Worm (Caenorhabditis elegans) whole organism, L1 larva: ENCODE results near the gene K09A9.8.

Experiments
- C04F5.9 ChIP-seq: sonication (generic microtip); optimal IDR thresholded peaks from 2 replicates; lab custom pipeline; 2016; ENCODE audit warnings: missing genetic modification characterization, missing compliant biosample characterization
- F16B12.6 ChIP-seq: fragments of 150-350 bp; optimal IDR thresholded peaks from 2 replicates; lab custom pipeline; 2014; ENCODE audit warnings: missing biosample characterization, missing genetic modification characterization
- Y116A8C.19 ChIP-seq: sonication (generic microtip); optimal IDR thresholded peaks from 2 replicates; lab custom pipeline; 2016; ENCODE audit warnings: missing compliant biosample characterization, missing genetic modification characterization, borderline replicate concordance
- alr-1 ChIP-seq: fragments of 200-800 bp; sonication (Bioruptor generic); optimal IDR thresholded peaks from 2 replicates; lab custom pipeline; 2018; ENCODE audit warnings: borderline replicate concordance, mild to moderate bottlenecking, missing genetic modification characterization, missing compliant biosample characterization
- aly-2 ChIP-seq: fragments of 150-350 bp; optimal IDR thresholded peaks from 2 replicates; lab custom pipeline; 2014; ENCODE audit warnings: missing biosample characterization, missing genetic modification characterization
- ama-1 ChIP-seq: fragments of 150-350 bp; optimal IDR thresholded peaks from 2 replicates; lab custom pipeline; 2014
- blmp-1 ChIP-seq: fragments of 150-350 bp; optimal IDR thresholded peaks from 2 replicates; lab custom pipeline; 2014; ENCODE audit warnings: missing biosample characterization, missing genetic modification characterization
- ceh-63 ChIP-seq: fragments of 200-800 bp; sonication (Bioruptor generic); optimal IDR thresholded peaks from 2 replicates; lab custom pipeline; 2018; ENCODE audit warnings: mild to moderate bottlenecking, missing genetic modification characterization, missing compliant biosample characterization
- ceh-8 ChIP-seq: fragments of 200-800 bp; sonication (Bioruptor generic); optimal IDR thresholded peaks from 2 replicates; lab custom pipeline; 2018; ENCODE audit warnings: mild to moderate bottlenecking, missing genetic modification characterization, moderate library complexity, missing compliant biosample characterization
- ceh-82 ChIP-seq, 3 experiments: fragments of 150-350 bp in 1 of 3; sonication (generic microtip) in 2 of 3; optimal IDR thresholded peaks; 2 replicates each; lab custom pipeline; 2014 to 2017; ENCODE audit warnings: missing biosample characterization in 3 of 3, missing genetic modification characterization in 3 of 3
- ceh-90 ChIP-seq: sonication (generic microtip); optimal IDR thresholded peaks from 2 replicates; lab custom pipeline; 2016; ENCODE audit warnings: missing genetic modification characterization, missing compliant biosample characterization
- efl-3 ChIP-seq: fragments of 200-800 bp; sonication (Bioruptor generic); optimal IDR thresholded peaks from 2 replicates; lab custom pipeline; 2018; ENCODE audit warnings: mild to moderate bottlenecking, missing genetic modification characterization, missing compliant biosample characterization
- egl-13 ChIP-seq: sonication (generic microtip); optimal IDR thresholded peaks from 2 replicates; lab custom pipeline; 2016; ENCODE audit warnings: missing genotype, missing genetic modification reagents, missing genetic modification characterization, missing compliant biosample characterization
- egl-27 ChIP-seq, 2 experiments: fragments of 150-350 bp in 1 of 2; sonication (generic microtip); optimal IDR thresholded peaks; 3 replicates each; lab custom pipeline; 2017 to 2018; ENCODE audit warnings: missing biosample characterization in 2 of 2, missing genetic modification characterization in 2 of 2, missing genetic modification reagents in 2 of 2
- elt-2 ChIP-seq: sonication (generic microtip); optimal IDR thresholded peaks from 2 replicates; lab custom pipeline; 2016; ENCODE audit warnings: missing genetic modification characterization, mild to moderate bottlenecking, inconsistent platforms, missing compliant biosample characterization, missing genetic modification reagents
- elt-3 ChIP-seq, 6 experiments: fragments of 150-350 bp in 1 of 6; sonication (generic microtip); optimal IDR thresholded peaks; 2 replicates each; lab custom pipeline; 2017 to 2018; ENCODE audit warnings: missing biosample characterization in 6 of 6, missing genetic modification characterization in 6 of 6, inconsistent platforms in 1 of 6
- ets-5 ChIP-seq: fragments of 200-800 bp; sonication (Bioruptor generic); IDR thresholded peaks from 2 replicates; pipeline ENCODE4 v1.3.6; 2022; ENCODE audit warnings: missing genetic modification characterization, missing compliant biosample characterization
- fkh-4 ChIP-seq: sonication (generic microtip); optimal IDR thresholded peaks from 2 replicates; lab custom pipeline; 2016; ENCODE audit warnings: missing compliant biosample characterization, missing genetic modification characterization, borderline replicate concordance
- fkh-8 ChIP-seq: sonication (generic microtip); optimal IDR thresholded peaks from 2 replicates; lab custom pipeline; 2016; ENCODE audit warnings: mild to moderate bottlenecking, missing genetic modification characterization, missing compliant biosample characterization
- grh-1 ChIP-seq: fragments of 200-800 bp; sonication (Bioruptor generic); IDR thresholded peaks from 2 replicates; pipeline ENCODE4 v1.3.6; 2022; ENCODE audit warnings: missing genetic modification reagents, missing genetic modification characterization, missing compliant biosample characterization
- hlh-17 ChIP-seq: fragments of 200-800 bp; sonication (Bioruptor generic); optimal IDR thresholded peaks from 2 replicates; lab custom pipeline; 2018; ENCODE audit warnings: missing genetic modification characterization, mild to moderate bottlenecking, missing compliant biosample characterization, moderate library complexity, borderline replicate concordance
- irx-1 ChIP-seq: sonication (generic microtip); optimal IDR thresholded peaks from 2 replicates; lab custom pipeline; 2016; ENCODE audit warnings: missing genetic modification characterization, missing compliant biosample characterization
- lin-13 ChIP-seq: fragments of 150-350 bp; optimal IDR thresholded peaks from 2 replicates; lab custom pipeline; 2014; ENCODE audit warnings: missing biosample characterization, missing genetic modification reagents, missing genetic modification characterization
- lin-14 ChIP-seq: fragments of 200-800 bp; sonication (Bioruptor generic); optimal IDR thresholded peaks from 2 replicates; lab custom pipeline; 2018; ENCODE audit warnings: mild to moderate bottlenecking, missing genetic modification characterization, moderate library complexity, missing compliant biosample characterization
- lin-15B ChIP-seq: fragments of 150-350 bp; sonication (generic microtip); optimal IDR thresholded peaks from 3 replicates; lab custom pipeline; 2014; ENCODE audit warnings: missing biosample characterization, missing genetic modification characterization
- lsy-2 ChIP-seq, 2 experiments: fragments of 150-350 bp; optimal IDR thresholded peaks; 2 replicates each; lab custom pipeline; 2014; ENCODE audit warnings: missing biosample characterization in 2 of 2, missing genetic modification characterization in 2 of 2
- mab-9 ChIP-seq: fragments of 200-800 bp; sonication (Bioruptor generic); IDR thresholded peaks from 2 replicates; pipeline ENCODE4 v1.3.6; 2022; ENCODE audit warnings: missing genetic modification reagents, missing genetic modification characterization, missing compliant biosample characterization
- mdl-1 ChIP-seq, 2 experiments: fragments of 150-350 bp; optimal IDR thresholded peaks; 2 replicates each; lab custom pipeline; 2014 to 2017; ENCODE audit warnings: missing biosample characterization in 2 of 2, missing genetic modification characterization in 2 of 2, inconsistent platforms in 1 of 2
- nhr-11 ChIP-seq: fragments of 150-350 bp; optimal IDR thresholded peaks from 2 replicates; lab custom pipeline; 2014; ENCODE audit warnings: missing biosample characterization, missing genetic modification characterization
- nhr-19 ChIP-seq: fragments of 200-800 bp; sonication (Bioruptor generic); conservative IDR thresholded peaks from 2 replicates; pipeline ENCODE4 v1.3.6; 2022; ENCODE audit warnings: missing genetic modification characterization, missing compliant biosample characterization
- nhr-20 ChIP-seq: sonication (generic microtip); optimal IDR thresholded peaks from 2 replicates; lab custom pipeline; 2016; ENCODE audit warnings: mild to moderate bottlenecking, missing genetic modification characterization, missing compliant biosample characterization
- nhr-237 ChIP-seq: fragments of 150-350 bp; optimal IDR thresholded peaks from 2 replicates; lab custom pipeline; 2014; ENCODE audit warnings: missing biosample characterization, missing genetic modification characterization
- nhr-71 ChIP-seq: sonication (generic microtip); optimal IDR thresholded peaks from 2 replicates; lab custom pipeline; 2016; ENCODE audit warnings: mild to moderate bottlenecking, missing genetic modification characterization, moderate library complexity, missing compliant biosample characterization
- nhr-84 ChIP-seq: sonication (generic microtip); optimal IDR thresholded peaks from 2 replicates; lab custom pipeline; 2017; ENCODE audit warnings: missing biosample characterization, missing genetic modification characterization
- nhr-85 ChIP-seq: sonication (generic microtip); peaks from one replicate; lab custom pipeline; 2016; ENCODE audit warnings: missing genetic modification characterization, inconsistent platforms, missing compliant biosample characterization
- nhr-90 ChIP-seq: sonication (generic microtip); optimal IDR thresholded peaks from 2 replicates; lab custom pipeline; 2016; ENCODE audit warnings: mild to moderate bottlenecking, missing genetic modification characterization, missing compliant biosample characterization; ENCODE audit not compliant: poor library complexity
- pag-3 ChIP-seq: sonication (generic microtip); optimal IDR thresholded peaks from 2 replicates; lab custom pipeline; 2017; ENCODE audit warnings: missing genetic modification characterization, mild to moderate bottlenecking, missing compliant biosample characterization, antibody characterized with exemption, borderline replicate concordance; ENCODE audit not compliant: insufficient read depth
- pqm-1 ChIP-seq: sonication (generic microtip); optimal IDR thresholded peaks from 3 replicates; lab custom pipeline; 2017; ENCODE audit warnings: missing biosample characterization, missing genetic modification characterization
- rnt-1 ChIP-seq: sonication (generic microtip); optimal IDR thresholded peaks from 2 replicates; lab custom pipeline; 2016; ENCODE audit warnings: mild to moderate bottlenecking, missing genetic modification characterization, moderate library complexity, missing compliant biosample characterization
- snu-23 ChIP-seq: sonication (generic microtip); optimal IDR thresholded peaks from 2 replicates; lab custom pipeline; 2016; ENCODE audit warnings: missing genetic modification characterization, missing compliant biosample characterization
- sox-4 ChIP-seq: sonication (generic microtip); optimal IDR thresholded peaks from 2 replicates; lab custom pipeline; 2016; ENCODE audit warnings: missing genetic modification characterization, missing compliant biosample characterization
- sptf-1 ChIP-seq: fragments of 150-350 bp; optimal IDR thresholded peaks from 2 replicates; lab custom pipeline; 2014; ENCODE audit warnings: missing biosample characterization, missing genetic modification characterization
- sup-37 ChIP-seq: fragments of 200-800 bp; sonication (Bioruptor generic); optimal IDR thresholded peaks from 2 replicates; lab custom pipeline; 2018; ENCODE audit warnings: mild to moderate bottlenecking, missing genetic modification characterization, missing compliant biosample characterization
- unc-130 ChIP-seq: fragments of 150-350 bp; optimal IDR thresholded peaks from 2 replicates; lab custom pipeline; 2017; ENCODE audit warnings: missing biosample characterization, missing genetic modification characterization, inconsistent platforms
- unc-30 ChIP-seq: sonication (generic microtip); optimal IDR thresholded peaks from 2 replicates; lab custom pipeline; 2017; ENCODE audit warnings: missing biosample characterization, missing genetic modification characterization
- unc-62 ChIP-seq: fragments of 150-350 bp; optimal IDR thresholded peaks from 2 replicates; lab custom pipeline; 2014; ENCODE audit warnings: missing biosample characterization, missing genetic modification reagents, missing genetic modification characterization
- unc-98 ChIP-seq: fragments of 200-800 bp; sonication (Bioruptor generic); IDR thresholded peaks from 2 replicates; pipeline ENCODE4 v1.3.6; 2022; ENCODE audit warnings: missing genetic modification characterization, missing compliant biosample characterization
- vab-15 ChIP-seq: sonication (generic microtip); optimal IDR thresholded peaks from 2 replicates; lab custom pipeline; 2017; ENCODE audit warnings: missing genotype, mild to moderate bottlenecking, missing genetic modification characterization, missing compliant biosample characterization
- zip-4 ChIP-seq: fragments of 200-800 bp; sonication (Bioruptor generic); optimal IDR thresholded peaks from 2 replicates; lab custom pipeline; 2018; ENCODE audit warnings: mild to moderate bottlenecking, missing genetic modification characterization, moderate library complexity, missing compliant biosample characterization

K09A9.8 gene

ce11 chrX:15626119-15626850 is 29.3 kb upstream of the K09A9.8 start:
- TF ChIP-seq lin-15B (tag; lab: Kevin White, UChicago) (no peak), fkh-4 (tag; lab: Kevin White, UChicago) (no peak), unc-62 (GFP tag; lab: Kevin White, UChicago) (no peak), nhr-85 (tag; lab: Kevin White, UChicago) (peak; percentile 85), nhr-71 (peak; percentile 26), elt-3 (tag; optimal IDR thresholded peaks at IDR 0.05; lab: Kevin White, UChicago) (peak in 3 of 6 experiments; percentile 19 to 80 (median 62)), snu-23 (peak; percentile 40), egl-27 (tag; optimal IDR thresholded peaks at IDR 0.05; lab: Kevin White, UChicago) (no peak), nhr-11 (tag; lab: Kevin White, UChicago) (no peak), Y116A8C.19 (tag; lab: Kevin White, UChicago) (no peak), blmp-1 (peak; percentile 31), nhr-20 (tag; lab: Kevin White, UChicago) (peak; percentile 28), lsy-2 (tag; optimal IDR thresholded peaks at IDR 0.05; lab: Kevin White, UChicago) (no peak), aly-2 (tag; lab: Kevin White, UChicago) (no peak), ceh-82 (tag; optimal IDR thresholded peaks at IDR 0.05; lab: Kevin White, UChicago) (no peak), pag-3 (tag; lab: Kevin White, UChicago) (no peak), lin-13 (no peak), unc-130 (tag; lab: Kevin White, UChicago) (no peak), lin-14 (peak; percentile 38), mdl-1 (tag; optimal IDR thresholded peaks at IDR 0.05; lab: Kevin White, UChicago) (no peak), ceh-8 (GFP tag; lab: Kevin White, UChicago) (no peak), fkh-8 (tag; lab: Kevin White, UChicago) (no peak), ceh-63 (GFP tag; lab: Kevin White, UChicago) (no peak), sup-37 (no peak), zip-4 (GFP tag; lab: Kevin White, UChicago) (no peak), alr-1 (no peak), sptf-1 (no peak), vab-15 (tag; lab: Kevin White, UChicago) (no peak), nhr-90 (tag; lab: Kevin White, UChicago) (peak; percentile 29), ceh-90 (tag; lab: Kevin White, UChicago) (no peak), grh-1 (GFP tag; lab: Robert Waterston, UW) (peak; percentile 51; the same call in 1 of the 2 replicates), nhr-19 (GFP tag; lab: Robert Waterston, UW) (0 out of 2 replicates have a peak, but pooled peaks have one; percentile 19), ama-1 (no peak), hlh-17 (GFP tag; lab: Kevin White, UChicago) (no peak), efl-3 (GFP tag; lab: Kevin White, UChicago) (no peak), C04F5.9 (tag; lab: Kevin White, UChicago) (no peak)

- TF ChIP-seq irx-1 (tag; lab: Kevin White, UChicago) = no peak
- no peak for TF ChIP-seq mab-9 (GFP tag; lab: Robert Waterston, UW)
- no peak for TF ChIP-seq ceh-90 (tag; lab: Kevin White, UChicago)
- no peak for TF ChIP-seq fkh-4 (tag; lab: Kevin White, UChicago)
- no peak for TF ChIP-seq unc-62 (GFP tag; lab: Kevin White, UChicago)
- no peak for TF ChIP-seq sox-4
- no peak for TF ChIP-seq nhr-84 (tag; lab: Kevin White, UChicago)
- no peak for TF ChIP-seq nhr-19 (GFP tag; lab: Robert Waterston, UW)
- peak; percentile 24 for TF ChIP-seq fkh-8 (tag; lab: Kevin White, UChicago)
- TF ChIP-seq unc-30 = no peak
- peak; percentile 25 for TF ChIP-seq elt-2 (tag; lab: Kevin White, UChicago)
- TF ChIP-seq egl-13 (tag; lab: Kevin White, UChicago) = no peak
- TF ChIP-seq ets-5 (GFP tag; lab: Robert Waterston, UW) = no peak
- no peak for TF ChIP-seq mdl-1 (tag; optimal IDR thresholded peaks at IDR 0.05; lab: Kevin White, UChicago)
- TF ChIP-seq vab-15 (tag; lab: Kevin White, UChicago) = no peak
- no peak for TF ChIP-seq F16B12.6 (tag; lab: Kevin White, UChicago)
- TF ChIP-seq lin-13 = no peak
- TF ChIP-seq rnt-1 (tag; lab: Kevin White, UChicago) = no peak
- TF ChIP-seq nhr-71 = peak; percentile 19
- TF ChIP-seq pqm-1 (tag; lab: Kevin White, UChicago) = no peak
- no peak for TF ChIP-seq unc-98
- no peak for TF ChIP-seq lsy-2 (tag; optimal IDR thresholded peaks at IDR 0.05; lab: Kevin White, UChicago)
- no peak for TF ChIP-seq nhr-237 (tag; lab: Kevin White, UChicago)
Observed at ce11 chrX:15622041-15622440, 25.1 kb upstream of the K09A9.8 start.
